Fruit fly (Drosophila melanogaster) whole organism, prepupa: ENCODE measurements around the gene Trm1.

Experiments used
- CG3032 ChIP-seq: fragments of 200-800 bp; optimal IDR thresholded peaks from 2 replicates; lab custom pipeline; 2019; ENCODE audit warnings: missing biosample characterization, mild to moderate bottlenecking, missing genetic modification characterization, moderate library complexity
- CG3919 ChIP-seq: fragments of 200-800 bp; sonication (Bioruptor generic); optimal IDR thresholded peaks from 3 replicates; lab custom pipeline; 2016; ENCODE audit warnings: missing biosample characterization, missing genetic modification characterization

- TF ChIP-seq CG3919 (no peak), CG3032 (tag; lab: Kevin White, UChicago) (no peak)
Observed at dm6 chr2L:12459841-12460240, 32.0 kb downstream of the Trm1 start.
